Worm (Caenorhabditis elegans): ENCODE data around the gene bcl-7.

The bcl-7 gene

DNA sequence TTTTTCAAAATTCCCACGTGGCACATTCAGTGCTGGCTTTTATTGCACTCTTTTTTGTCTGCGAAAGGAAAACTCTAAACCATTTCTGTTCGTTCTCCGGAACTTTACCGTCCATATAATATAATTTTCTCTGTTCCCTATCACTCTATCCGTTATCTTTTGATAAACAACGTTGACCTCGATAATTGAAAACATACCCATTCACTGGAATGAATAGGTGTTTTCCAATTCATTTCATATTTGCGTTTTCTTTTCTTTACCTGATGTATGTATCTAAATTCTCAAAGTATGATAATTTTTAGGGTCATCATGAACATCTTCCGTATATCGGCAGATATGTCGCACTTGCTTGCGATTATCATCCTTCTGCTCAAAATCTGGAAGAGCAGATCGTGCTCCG lies 19.1 kb upstream of the bcl-7 start, which contains the start of gene erd-2.2:
erd-2.2 (plus strand) TSS at position 301 of the 400 bp plus-strand sequence.
- TF ChIP-seq daf-16 (GFP tag; optimal IDR thresholded peaks at IDR 0.05): no peak
- TF ChIP-seq daf-16 (tag; optimal IDR thresholded peaks at IDR 0.05): peak; percentile 62
- no peak for TF ChIP-seq nhr-6 (tag; optimal IDR thresholded peaks at IDR 0.05)

DNA sequence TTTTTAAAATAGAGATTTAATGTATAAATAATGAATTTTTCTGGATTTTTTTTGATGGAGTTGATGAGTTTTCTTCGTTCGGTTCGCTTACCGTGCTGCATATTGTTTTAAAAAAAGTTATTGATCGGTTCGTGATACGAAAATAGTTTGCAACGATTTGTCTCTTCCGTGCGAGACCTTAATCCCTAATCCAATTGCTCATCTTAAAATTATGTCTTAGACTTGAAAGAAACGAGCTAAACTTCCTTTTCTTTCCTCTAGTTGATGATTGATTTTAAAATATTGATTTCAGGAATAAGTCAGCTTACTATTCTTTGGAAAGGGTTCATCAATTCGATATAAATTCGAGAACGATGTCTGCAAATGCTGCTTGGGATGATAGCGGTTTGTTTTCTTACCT lies 17.5 kb upstream of the bcl-7 start, which contains the start of gene C28H8.3:
C28H8.3 (plus strand) TSS at position 293 of the 400 bp plus-strand sequence.
- no peak for TF ChIP-seq dmd-6 (GFP tag; IDR thresholded peaks at IDR 0.05)
- no peak for TF ChIP-seq lin-15B (tag; optimal IDR thresholded peaks at IDR 0.05)
- TF ChIP-seq mxl-3 (GFP tag; optimal IDR thresholded peaks at IDR 0.05): no peak
- no peak for TF ChIP-seq T20F7.1 (GFP tag; optimal IDR thresholded peaks at IDR 0.05)
- TF ChIP-seq fos-1 (tag; optimal IDR thresholded peaks at IDR 0.05): no peak
- TF ChIP-seq gei-8 (GFP tag; optimal IDR thresholded peaks at IDR 0.05): no peak
- no peak for TF ChIP-seq zfp-2 (tag; optimal IDR thresholded peaks at IDR 0.05)
- TF ChIP-seq egl-43 (GFP tag; IDR thresholded peaks at IDR 0.05): no peak
- TF ChIP-seq daf-16 (GFP tag; optimal IDR thresholded peaks at IDR 0.05): peak in 1 of 2 experiments; percentile 3
- TF ChIP-seq daf-16 (tag; optimal IDR thresholded peaks at IDR 0.05): peak; percentile 3
- peak; percentile 53 for TF ChIP-seq lin-38 (GFP tag; IDR thresholded peaks at IDR 0.05)
- no peak for TF ChIP-seq madf-5 (GFP tag; IDR thresholded peaks at IDR 0.05)
- no peak for TF ChIP-seq T26A8.4 (GFP tag; IDR thresholded peaks at IDR 0.05)
- no peak for TF ChIP-seq lin-1 (GFP tag; IDR thresholded peaks at IDR 0.05)

DNA sequence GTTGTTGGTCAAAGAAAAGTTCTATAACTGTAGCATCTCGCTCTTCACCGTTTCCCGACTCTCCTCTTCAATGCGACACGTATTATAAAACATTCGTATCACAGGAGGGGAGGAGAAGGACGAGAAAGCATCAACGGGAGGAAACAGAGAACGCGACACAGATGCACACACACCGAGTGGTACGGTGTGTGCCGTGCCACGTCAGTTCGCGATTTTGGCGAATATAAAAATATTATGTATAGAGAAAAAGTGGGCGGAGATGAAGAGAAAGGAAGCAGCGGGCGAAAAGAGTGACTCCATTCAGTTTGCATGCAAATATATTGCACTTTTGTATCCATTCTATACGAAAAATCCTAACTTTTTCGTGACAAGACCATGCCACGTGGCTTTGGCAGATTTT lies 11.2 kb upstream of the bcl-7 start:
- TF ChIP-seq sdz-12 (GFP tag; optimal IDR thresholded peaks at IDR 0.05) (no peak), tag-97 (GFP tag; IDR thresholded peaks at IDR 0.05) (no peak), php-3 (GFP tag; IDR thresholded peaks at IDR 0.05) (0 out of 2 replicates have a peak, but pooled peaks have one; percentile 20), lin-29 (GFP tag; IDR thresholded peaks at IDR 0.05) (no peak), unc-62 (GFP tag; optimal IDR thresholded peaks at IDR 0.05 in 1 of 2) (peak in 1 of 2 experiments; percentile 62), unc-62 (tag; optimal IDR thresholded peaks at IDR 0.05) (no peak), vab-7 (GFP tag; IDR thresholded peaks at IDR 0.05) (no peak), daf-12 (tag; optimal IDR thresholded peaks at IDR 0.05) (no peak), nhr-11 (tag; optimal IDR thresholded peaks at IDR 0.05) (no peak), ama-1 (optimal IDR thresholded peaks at IDR 0.05) (peak; percentile 38), nhr-28 (tag; optimal IDR thresholded peaks at IDR 0.05) (peak; percentile 42), nhr-76 (tag; optimal IDR thresholded peaks at IDR 0.05) (no peak), jun-1 (tag; optimal IDR thresholded peaks at IDR 0.05) (no peak), zip-11 (GFP tag; IDR thresholded peaks at IDR 0.05) (no peak), duxl-1 (tag; optimal IDR thresholded peaks at IDR 0.05; ENCODE audit: poor library complexity) (peak; percentile 39), set-16 (GFP tag; IDR thresholded peaks at IDR 0.05) (no peak), R02D3.7 (tag; optimal IDR thresholded peaks at IDR 0.05) (no peak), nhr-48 (tag; optimal IDR thresholded peaks at IDR 0.05) (no peak), ceh-62 (tag; optimal IDR thresholded peaks at IDR 0.05) (no peak), hif-1 (tag; optimal IDR thresholded peaks at IDR 0.05) (no peak), ceh-28 (tag; optimal IDR thresholded peaks at IDR 0.05) (no peak), ctbp-1 (GFP tag; IDR thresholded peaks at IDR 0.05) (no peak), ceh-82 (tag; optimal IDR thresholded peaks at IDR 0.05) (no peak), T26A8.4 (GFP tag; IDR thresholded peaks at IDR 0.05) (no peak), hmg-1.1 (GFP tag; IDR thresholded peaks at IDR 0.05) (no peak), ces-1 (GFP tag; optimal IDR thresholded peaks at IDR 0.05) (no peak), tra-1 (GFP tag; IDR thresholded peaks at IDR 0.05) (no peak), Y48G9A.11 (GFP tag; IDR thresholded peaks at IDR 0.05) (no peak), mdt-29 (GFP tag; IDR thresholded peaks at IDR 0.05) (no peak), hlh-30 (tag; optimal IDR thresholded peaks at IDR 0.05; ENCODE audit: insufficient read depth) (peak; percentile 29), nhr-10 (tag; optimal IDR thresholded peaks at IDR 0.05) (no peak), D1046.2 (GFP tag; IDR thresholded peaks at IDR 0.05) (no peak), ceh-32 (tag; optimal IDR thresholded peaks at IDR 0.05; ENCODE audit: poor library complexity) (no peak), Y5F2A.4 (GFP tag; optimal IDR thresholded peaks at IDR 0.05) (no peak), ZK546.5 (tag; optimal IDR thresholded peaks at IDR 0.05) (no peak)

Measured in whole organism, L4 larva.